Fruit fly (Drosophila melanogaster) whole organism, adult: Measurements from ENCODE around the gene Cals.

Experiments
- CG14711 ChIP-seq: fragments of 200-800 bp; sonication (Bioruptor generic); optimal IDR thresholded peaks from 2 replicates; lab custom pipeline; 2018; ENCODE audit warnings: missing biosample characterization, mild to moderate bottlenecking, missing genetic modification characterization, moderate library complexity
- cnc ChIP-seq, 2 experiments: fragments of >200 bp; optimal IDR thresholded peaks; 2 replicates each; lab custom pipeline; 2017

DNA sequence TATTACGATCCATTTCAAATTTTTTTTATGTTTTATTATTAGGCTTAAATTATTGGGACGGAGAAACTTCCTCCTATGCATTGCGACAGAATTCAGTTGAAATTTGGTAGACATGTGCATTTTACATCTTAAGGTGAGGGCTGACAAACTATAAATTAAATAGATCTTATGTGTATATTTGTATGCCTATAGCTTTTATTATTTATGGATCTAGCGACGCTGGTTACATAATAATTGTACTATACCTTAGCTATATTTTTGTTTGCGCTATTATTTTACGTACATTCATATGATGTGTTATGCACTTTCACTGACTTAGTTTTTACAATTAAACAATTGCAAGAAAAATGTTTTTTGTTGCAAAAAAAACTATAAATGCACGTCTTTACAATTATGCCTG lies 7.9 kb downstream of the Cals start:
- TF ChIP-seq CG14711 (tag; lab: Kevin White, UChicago) (no peak), cnc (optimal IDR thresholded peaks at IDR 0.05; lab: Kevin White, UChicago) (no peak)
